Worm (Caenorhabditis elegans): ENCODE measurements around the gene C05D12.5.
A peak's percentile ranks its signal among the peaks of the same experiment; 100 is the strongest.

C05D12.5 gene

DNA sequence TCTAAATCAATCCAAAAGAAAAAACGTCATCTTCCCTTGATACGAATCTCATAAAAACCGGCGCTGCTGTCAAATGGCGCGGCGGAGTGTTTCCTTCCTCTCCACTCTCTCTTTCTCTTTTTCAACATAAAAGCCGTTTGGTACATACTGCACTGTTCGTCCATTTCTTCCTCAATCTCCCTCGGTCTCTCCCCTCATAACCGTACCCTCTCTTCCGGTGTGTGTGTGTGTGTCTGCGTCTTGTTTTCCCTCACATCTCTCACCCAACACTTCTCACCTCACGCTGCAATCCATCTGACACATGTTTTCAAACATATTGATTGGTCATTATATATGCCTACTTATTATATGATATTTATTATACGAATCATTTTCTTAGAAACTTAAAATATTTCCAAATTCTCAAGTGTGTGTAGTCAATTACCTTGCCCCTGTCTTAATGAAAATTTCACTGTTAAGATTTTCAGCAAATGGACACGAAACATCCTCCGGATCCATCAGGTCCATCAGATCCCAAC is 30.4 kb downstream of the C05D12.5 start, which contains the start of the genes aars-1 and rga-1:
Gene aars-1 (minus strand): TSS at position 71 of the 518 bp plus-strand sequence.
Gene rga-1 (plus strand): TSS at position 468 of the 518 bp plus-strand sequence.
- TF ChIP-seq pax-3 (tag; optimal IDR thresholded peaks at IDR 0.05) (no peak), efl-3 (GFP tag; optimal IDR thresholded peaks at IDR 0.05) (no peak), tbx-2 (tag; optimal IDR thresholded peaks at IDR 0.05) (peak; percentile 55), swsn-7 (tag; optimal IDR thresholded peaks at IDR 0.05) (peak; percentile 24), zag-1 (tag; optimal IDR thresholded peaks at IDR 0.05) (no peak), C34B4.2 (tag; optimal IDR thresholded peaks at IDR 0.05) (no peak), dsc-1 (tag; optimal IDR thresholded peaks at IDR 0.05) (peak; percentile 36), tlp-1 (tag; optimal IDR thresholded peaks at IDR 0.05) (no peak), ceh-63 (GFP tag; optimal IDR thresholded peaks at IDR 0.05) (no peak), fkh-4 (tag; optimal IDR thresholded peaks at IDR 0.05; ENCODE audit: borderline replicate concordance) (no peak), aly-2 (tag; optimal IDR thresholded peaks at IDR 0.05) (no peak), unc-62 (GFP tag; optimal IDR thresholded peaks at IDR 0.05) (no peak), unc-98 (GFP tag; IDR thresholded peaks at IDR 0.05) (no peak), egl-13 (tag; optimal IDR thresholded peaks at IDR 0.05) (no peak), nhr-28 (tag; optimal IDR thresholded peaks at IDR 0.05) (no peak), fkh-8 (tag; optimal IDR thresholded peaks at IDR 0.05) (no peak), elt-2 (tag; optimal IDR thresholded peaks at IDR 0.05) (peak; percentile 8), hlh-17 (GFP tag; optimal IDR thresholded peaks at IDR 0.05; ENCODE audit: borderline replicate concordance) (no peak), irx-1 (tag; optimal IDR thresholded peaks at IDR 0.05) (no peak), ztf-11 (tag; optimal IDR thresholded peaks at IDR 0.05) (peak in 1 of 2 experiments; percentile 16), fkh-10 (GFP tag; optimal IDR thresholded peaks at IDR 0.05) (no peak), C04F5.9 (tag; optimal IDR thresholded peaks at IDR 0.05) (no peak), nhr-76 (tag; optimal IDR thresholded peaks at IDR 0.05) (no peak), nhr-77 (tag; optimal IDR thresholded peaks at IDR 0.05) (peak; percentile 16), unc-130 (tag; optimal IDR thresholded peaks at IDR 0.05) (no peak), unc-86 (tag; optimal IDR thresholded peaks at IDR 0.05) (no peak), jun-1 (tag; optimal IDR thresholded peaks at IDR 0.05) (peak; percentile 42), ceh-88 (GFP tag; IDR thresholded peaks at IDR 0.05) (no peak), mep-1 (tag; optimal IDR thresholded peaks at IDR 0.05) (peak; percentile 76), nhr-84 (tag; optimal IDR thresholded peaks at IDR 0.05) (no peak), lin-15B (tag; optimal IDR thresholded peaks at IDR 0.05) (no peak), unc-30 (tag; optimal IDR thresholded peaks at IDR 0.05) (no peak), nhr-85 (tag) (peak; percentile 83), zip-4 (GFP tag; optimal IDR thresholded peaks at IDR 0.05) (no peak), ceh-82 (tag; optimal IDR thresholded peaks at IDR 0.05) (peak in 1 of 3 experiments; percentile 52), mab-9 (GFP tag; IDR thresholded peaks at IDR 0.05) (no peak), ces-1 (GFP tag; optimal IDR thresholded peaks at IDR 0.05) (no peak), isw-1 (GFP tag; IDR thresholded peaks at IDR 0.05) (no peak), vab-15 (tag; optimal IDR thresholded peaks at IDR 0.05) (no peak), ceh-90 (tag; optimal IDR thresholded peaks at IDR 0.05) (no peak), nhr-90 (tag; optimal IDR thresholded peaks at IDR 0.05; ENCODE audit: poor library complexity) (peak; percentile 10), fos-1 (tag; optimal IDR thresholded peaks at IDR 0.05) (no peak), snu-23 (GFP tag; optimal IDR thresholded peaks at IDR 0.05) (peak; percentile 60), lin-13 (GFP tag; optimal IDR thresholded peaks at IDR 0.05) (no peak), pqm-1 (tag; optimal IDR thresholded peaks at IDR 0.05) (no peak), hpl-2 (GFP tag; optimal IDR thresholded peaks at IDR 0.05) (no peak), rnt-1 (tag; optimal IDR thresholded peaks at IDR 0.05) (peak; percentile 61), ama-1 (optimal IDR thresholded peaks at IDR 0.05) (no peak), pag-3 (tag; optimal IDR thresholded peaks at IDR 0.05; ENCODE audit: borderline replicate concordance, insufficient read depth) (no peak), alr-1 (tag; optimal IDR thresholded peaks at IDR 0.05; ENCODE audit: borderline replicate concordance) (no peak), snpc-4 (tag; optimal IDR thresholded peaks at IDR 0.05) (peak; percentile 8), F16B12.6 (tag; optimal IDR thresholded peaks at IDR 0.05) (no peak), grh-1 (GFP tag; IDR thresholded peaks at IDR 0.05) (no peak), aha-1 (tag; optimal IDR thresholded peaks at IDR 0.05) (no peak)
